Fruit fly (Drosophila melanogaster): ENCODE measurements around the gene mab-21.

The mab-21 gene

DNA sequence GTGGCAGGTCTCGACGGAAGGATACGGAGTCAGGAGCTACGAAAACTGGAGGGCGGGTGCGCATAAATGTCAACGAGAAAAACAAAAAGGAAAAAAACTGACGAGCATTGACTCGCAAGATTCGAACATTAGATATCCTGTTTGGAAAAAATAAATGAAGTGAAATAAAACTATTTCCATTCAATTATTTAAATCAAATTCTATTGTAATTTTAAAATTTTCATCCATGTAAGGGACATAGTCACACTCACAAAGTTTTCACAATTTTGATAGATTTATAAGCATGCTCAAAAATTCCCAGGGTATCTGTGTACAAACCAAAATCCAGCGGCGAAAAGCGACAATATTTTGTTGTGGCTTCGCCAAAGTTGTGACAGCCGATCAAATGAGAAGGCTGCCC, 17.0 kb downstream of the mab-21 start (continued):
- TF ChIP-seq BtbVII (GFP tag; optimal IDR thresholded peaks at IDR 0.05) (no peak), NC2β (GFP tag; optimal IDR thresholded peaks at IDR 0.05) (no peak), CG1233 (GFP tag; optimal IDR thresholded peaks at IDR 0.05) (no peak), gcm (GFP tag; optimal IDR thresholded peaks at IDR 0.05) (no peak), pan (optimal IDR thresholded peaks at IDR 0.05) (no peak), pan (GFP tag; optimal IDR thresholded peaks at IDR 0.05 in 1 of 2, IDR thresholded peaks at IDR 0.05 in 1 of 2) (no peak), ap (GFP tag; IDR thresholded peaks at IDR 0.05) (no peak), CG2678 (tag; optimal IDR thresholded peaks at IDR 0.05) (peak; percentile 26), grau (tag; optimal IDR thresholded peaks at IDR 0.05) (peak; percentile 37), E2f2 (GFP tag; IDR thresholded peaks at IDR 0.05) (no peak), CG2889 (GFP tag; IDR thresholded peaks at IDR 0.05) (no peak), CG31365 (tag; optimal IDR thresholded peaks at IDR 0.05) (no peak), maf-S (GFP tag; optimal IDR thresholded peaks at IDR 0.05) (no peak), CG7928 (GFP tag; optimal IDR thresholded peaks at IDR 0.05) (no peak), CrebB (tag; optimal IDR thresholded peaks at IDR 0.05) (no peak), CG12659 (GFP tag; optimal IDR thresholded peaks at IDR 0.05) (no peak), CG11093 (GFP tag; IDR thresholded peaks at IDR 0.05) (no peak), fd64A (GFP tag; optimal IDR thresholded peaks at IDR 0.05) (no peak), CG4820 (GFP tag; optimal IDR thresholded peaks at IDR 0.05) (no peak), CG4424 (GFP tag; optimal IDR thresholded peaks at IDR 0.05) (peak; percentile 23), Atf3 (GFP tag; optimal IDR thresholded peaks at IDR 0.05) (no peak), Dp (GFP tag; optimal IDR thresholded peaks at IDR 0.05) (no peak), CG32772 (GFP tag; IDR thresholded peaks at IDR 0.05) (0 out of 2 replicates have a peak, but pooled peaks have one; percentile 20), CG12744 (GFP tag; optimal IDR thresholded peaks at IDR 0.05) (no peak), schlank (tag; optimal IDR thresholded peaks at IDR 0.05) (no peak), Gug (GFP tag; IDR thresholded peaks at IDR 0.05) (no peak), Opbp (GFP tag; IDR thresholded peaks at IDR 0.05; ENCODE audit: partially characterized antibody) (no peak), rib (GFP tag; IDR thresholded peaks at IDR 0.05) (no peak), CG4282 (GFP tag; optimal IDR thresholded peaks at IDR 0.05) (no peak), CG17829 (tag; optimal IDR thresholded peaks at IDR 0.05) (peak; percentile 21), CG18764 (GFP tag; optimal IDR thresholded peaks at IDR 0.05) (no peak), amos (GFP tag; IDR thresholded peaks at IDR 0.05; ENCODE audit: partially characterized antibody) (no peak), CG10267 (tag; optimal IDR thresholded peaks at IDR 0.05) (peak; percentile 35), pros (GFP tag; optimal IDR thresholded peaks at IDR 0.05) (no peak), CG30431 (GFP tag; optimal IDR thresholded peaks at IDR 0.05) (no peak), btn (GFP tag; optimal IDR thresholded peaks at IDR 0.05) (no peak), abd-A (tag; optimal IDR thresholded peaks at IDR 0.05) (no peak), pfk (GFP tag; optimal IDR thresholded peaks at IDR 0.05) (no peak), exex (tag; optimal IDR thresholded peaks at IDR 0.05) (no peak), corto (GFP tag; optimal IDR thresholded peaks at IDR 0.05) (no peak), sd (tag; optimal IDR thresholded peaks at IDR 0.05) (no peak), TFAM (GFP tag; optimal IDR thresholded peaks at IDR 0.05) (no peak), CG2875 (GFP tag; optimal IDR thresholded peaks at IDR 0.05) (no peak), Drgx (GFP tag; IDR thresholded peaks at IDR 0.05) (no peak), cwo (GFP tag; optimal IDR thresholded peaks at IDR 0.05) (no peak), CG7271 (tag; optimal IDR thresholded peaks at IDR 0.05) (no peak), Optix (GFP tag; IDR thresholded peaks at IDR 0.05) (no peak), chinmo (GFP tag; IDR thresholded peaks at IDR 0.05; ENCODE audit: partially characterized antibody) (no peak), CG15073 (GFP tag; optimal IDR thresholded peaks at IDR 0.05) (no peak), CG16815 (GFP tag; optimal IDR thresholded peaks at IDR 0.05) (no peak), ara (GFP tag; IDR thresholded peaks at IDR 0.05) (peak; percentile 14; the same call in 1 of the 2 replicates), ranshi (GFP tag; IDR thresholded peaks at IDR 0.05) (0 out of 2 replicates have a peak, but pooled peaks have one; percentile 22)
